Fruit fly (Drosophila melanogaster) whole organism, embryonic: Measurements from ENCODE around the gene His3.3A.

Experiments used
- Awh ChIP-seq: fragments of 200-800 bp; sonication (Bioruptor generic); IDR thresholded peaks from 2 replicates; pipeline ENCODE4, ENCODE4 v1.3.6; 2022; ENCODE audit warnings: missing biosample characterization, missing genetic modification characterization
- CG10959 ChIP-seq: fragments of 200-800 bp; sonication (Bioruptor generic); IDR thresholded peaks from 2 replicates; pipeline ENCODE4 v1.3.6; 2022; ENCODE audit warnings: missing biosample characterization, missing genetic modification characterization
- CG11504 ChIP-seq: fragments of 200-800 bp; sonication (Bioruptor generic); optimal IDR thresholded peaks from 3 replicates; lab custom pipeline; 2019; ENCODE audit warnings: missing biosample characterization, mild to moderate bottlenecking, missing genetic modification characterization, moderate library complexity
- CG12236 ChIP-seq: fragments of 200-800 bp; sonication (Bioruptor generic); optimal IDR thresholded peaks from 2 replicates; lab custom pipeline; 2016; ENCODE audit warnings: missing biosample characterization, missing genetic modification characterization
- CG14050 ChIP-seq: fragments of 200-800 bp; sonication (Bioruptor generic); IDR thresholded peaks from 3 replicates; pipeline ENCODE4 v1.3.6; 2022; ENCODE audit warnings: missing biosample characterization, missing genetic modification characterization
- CG14441 ChIP-seq: fragments of 200-800 bp; sonication (Bioruptor generic); IDR thresholded peaks from 2 replicates; pipeline ENCODE4 v1.3.6; 2022; ENCODE audit warnings: missing biosample characterization, missing genetic modification characterization
- CG14667 ChIP-seq: fragments of 200-800 bp; sonication (Bioruptor generic); IDR thresholded peaks from 2 replicates; pipeline ENCODE4 v1.3.6; 2022; ENCODE audit warnings: missing biosample characterization, missing genetic modification characterization
- CG14710 ChIP-seq: fragments of 200-800 bp; sonication (Bioruptor generic); optimal IDR thresholded peaks from 3 replicates; lab custom pipeline; 2019; ENCODE audit warnings: missing biosample characterization, mild to moderate bottlenecking, missing genetic modification characterization, moderate library complexity
- CG2129 ChIP-seq: fragments of 200-800 bp; sonication (Bioruptor generic); IDR thresholded peaks from 2 replicates; pipeline ENCODE4 v1.3.6; 2022; ENCODE audit warnings: missing biosample characterization, missing genetic modification characterization; ENCODE audit not compliant: partially characterized antibody
- CG30403 ChIP-seq: fragments of 200-800 bp; sonication (Bioruptor generic); optimal IDR thresholded peaks from 3 replicates; lab custom pipeline; 2016; ENCODE audit warnings: missing biosample characterization, missing genetic modification characterization
- CG4707 ChIP-seq: fragments of 200-800 bp; sonication (Bioruptor generic); optimal IDR thresholded peaks from 2 replicates; lab custom pipeline; 2018; ENCODE audit warnings: missing biosample characterization, mild to moderate bottlenecking, missing genetic modification characterization, moderate library complexity
- CG4854 ChIP-seq: fragments of 200-800 bp; sonication (Bioruptor generic); optimal IDR thresholded peaks from 2 replicates; lab custom pipeline; 2016; ENCODE audit warnings: missing biosample characterization, missing genetic modification characterization, inconsistent platforms
- CG6813 ChIP-seq: fragments of 200-800 bp; sonication (Bioruptor generic); optimal IDR thresholded peaks from 2 replicates; lab custom pipeline; 2017; ENCODE audit warnings: missing biosample characterization, missing genetic modification characterization, mild to moderate bottlenecking, moderate library complexity, missing genetic modification reagents
- CG7987 ChIP-seq: fragments of 200-800 bp; sonication (Bioruptor generic); optimal IDR thresholded peaks from 2 replicates; lab custom pipeline; 2018; ENCODE audit warnings: missing biosample characterization, mild to moderate bottlenecking, missing genetic modification characterization, moderate library complexity
- CG8478 ChIP-seq: fragments of >200 bp; optimal IDR thresholded peaks from 2 replicates; lab custom pipeline; 2018
- CG9609 ChIP-seq: fragments of 200-800 bp; sonication (Bioruptor generic); optimal IDR thresholded peaks from 3 replicates; lab custom pipeline; 2016; ENCODE audit warnings: missing biosample characterization, missing genetic modification characterization
- Dp ChIP-seq: fragments of 200-800 bp; sonication (Bioruptor generic); optimal IDR thresholded peaks from 2 replicates; lab custom pipeline; 2018; ENCODE audit warnings: missing biosample characterization, mild to moderate bottlenecking, missing genetic modification characterization, moderate library complexity
- E2f2 ChIP-seq: fragments of 200-800 bp; sonication (Bioruptor generic); IDR thresholded peaks from 2 replicates; pipeline ENCODE4 v1.3.6; 2022; ENCODE audit warnings: missing biosample characterization, missing genetic modification characterization
- HHEX ChIP-seq: fragments of 200-800 bp; sonication (Bioruptor generic); optimal IDR thresholded peaks from 3 replicates; lab custom pipeline; 2017; ENCODE audit warnings: missing biosample characterization, mild to moderate bottlenecking, missing genetic modification characterization, missing genetic modification reagents
- Hey ChIP-seq: fragments of 200-800 bp; sonication (Bioruptor generic); optimal IDR thresholded peaks from 3 replicates; lab custom pipeline; 2018; ENCODE audit warnings: missing biosample characterization, mild to moderate bottlenecking, missing genetic modification characterization
- Hr78 ChIP-seq, 2 experiments: fragments of 200-800 bp in 1 of 2; fragments of >200 bp in 1 of 2; sonication (Bioruptor generic) in 1 of 2; optimal IDR thresholded peaks; 2 replicates each; lab custom pipeline; 2017 to 2019; ENCODE audit warnings: missing biosample characterization in 2 of 2, missing genetic modification characterization in 2 of 2, mild to moderate bottlenecking in 1 of 2, moderate library complexity in 1 of 2
- MESR4 ChIP-seq: fragments of 200-800 bp; sonication (Bioruptor generic); optimal IDR thresholded peaks from 2 replicates; lab custom pipeline; 2018; ENCODE audit warnings: missing biosample characterization, mild to moderate bottlenecking, missing genetic modification characterization, moderate library complexity
- Mrtf ChIP-seq: fragments of 200-800 bp; sonication (Bioruptor generic); IDR thresholded peaks from 3 replicates; pipeline ENCODE4 v1.3.6; 2022; ENCODE audit warnings: missing biosample characterization, missing genetic modification characterization
- Opbp ChIP-seq: fragments of 200-800 bp; sonication (Bioruptor generic); IDR thresholded peaks from 3 replicates; pipeline ENCODE4 v1.3.6; 2022; ENCODE audit warnings: missing biosample characterization, missing genetic modification characterization; ENCODE audit not compliant: partially characterized antibody
- Trl ChIP-seq, 3 experiments: fragments of >200 bp in 2 of 3; fragments of 200-800 bp in 1 of 3; sonication (Bioruptor generic) in 1 of 3; optimal IDR thresholded peaks; 2 replicates in 1 of 3; 3 replicates in 2 of 3; lab custom pipeline; 2016 to 2017; ENCODE audit warnings: missing biosample characterization in 1 of 3, missing genetic modification characterization in 1 of 3
- YL-1 ChIP-seq: fragments of 200-800 bp; sonication (Bioruptor generic); optimal IDR thresholded peaks from 3 replicates; lab custom pipeline; 2017; ENCODE audit warnings: missing biosample characterization, mild to moderate bottlenecking, missing genetic modification characterization
- cad ChIP-seq: fragments of >200 bp; optimal IDR thresholded peaks from 2 replicates; lab custom pipeline; 2017; ENCODE audit warnings: missing biosample characterization, missing genetic modification characterization
- cas ChIP-seq: fragments of 200-800 bp; sonication (Bioruptor generic); IDR thresholded peaks from 2 replicates; pipeline ENCODE4 v1.3.6; 2022; ENCODE audit warnings: missing biosample characterization, missing genetic modification characterization
- chinmo ChIP-seq: fragments of 200-800 bp; sonication (Bioruptor generic); IDR thresholded peaks from 4 replicates; pipeline ENCODE4 v1.3.6; 2022; ENCODE audit warnings: missing biosample characterization, missing genetic modification characterization; ENCODE audit not compliant: partially characterized antibody
- croc ChIP-seq: fragments of 200-800 bp; sonication (Bioruptor generic); conservative IDR thresholded peaks from 3 replicates; pipeline ENCODE4 v1.3.6; 2022; ENCODE audit warnings: missing biosample characterization, missing genetic modification characterization
- dysf ChIP-seq: fragments of 200-800 bp; sonication (Bioruptor generic); IDR thresholded peaks from 3 replicates; pipeline ENCODE4 v1.3.6; 2022; ENCODE audit warnings: missing biosample characterization, missing genetic modification characterization
- eyg ChIP-seq: fragments of 200-800 bp; sonication (Bioruptor generic); optimal IDR thresholded peaks from 3 replicates; lab custom pipeline; 2016; ENCODE audit warnings: missing biosample characterization, missing genetic modification characterization
- fu2 ChIP-seq: fragments of 200-800 bp; sonication (Bioruptor generic); optimal IDR thresholded peaks from 2 replicates; lab custom pipeline; 2016; ENCODE audit warnings: missing biosample characterization, missing genetic modification characterization
- gem ChIP-seq: fragments of 200-800 bp; sonication (Bioruptor generic); optimal IDR thresholded peaks from 2 replicates; lab custom pipeline; 2019; ENCODE audit warnings: missing biosample characterization, mild to moderate bottlenecking, missing genetic modification characterization, moderate library complexity
- gfzf ChIP-seq: fragments of 200-800 bp; sonication (Bioruptor generic); optimal IDR thresholded peaks from 2 replicates; lab custom pipeline; 2016; ENCODE audit warnings: missing biosample characterization, mild to moderate bottlenecking, missing genetic modification characterization, moderate library complexity
- hbn ChIP-seq: fragments of 200-800 bp; sonication (Bioruptor generic); IDR thresholded peaks from 2 replicates; pipeline ENCODE4 v1.3.6; 2022; ENCODE audit warnings: missing biosample characterization, missing genetic modification characterization; ENCODE audit not compliant: partially characterized antibody
- jing ChIP-seq: fragments of 200-800 bp; sonication (Bioruptor generic); optimal IDR thresholded peaks from 2 replicates; lab custom pipeline; 2018; ENCODE audit warnings: missing biosample characterization, mild to moderate bottlenecking, missing genetic modification characterization
- klu ChIP-seq: fragments of 200-800 bp; sonication (Bioruptor generic); IDR thresholded peaks from 2 replicates; pipeline ENCODE4 v1.3.6; 2022; ENCODE audit warnings: missing biosample characterization, missing genetic modification characterization
- mam ChIP-seq: fragments of 200-800 bp; sonication (Bioruptor generic); optimal IDR thresholded peaks from 3 replicates; lab custom pipeline; 2016; ENCODE audit warnings: missing biosample characterization, missing genetic modification characterization
- mirr ChIP-seq: fragments of 200-800 bp; sonication (Bioruptor generic); optimal IDR thresholded peaks from 3 replicates; lab custom pipeline; 2018; ENCODE audit warnings: missing biosample characterization, mild to moderate bottlenecking, missing genetic modification characterization
- nerfin-1 ChIP-seq: fragments of 200-800 bp; sonication (Bioruptor generic); optimal IDR thresholded peaks from 3 replicates; lab custom pipeline; 2019; ENCODE audit warnings: missing biosample characterization, mild to moderate bottlenecking, missing genetic modification characterization, moderate library complexity
- nerfin-2 ChIP-seq: fragments of 200-800 bp; sonication (Bioruptor generic); IDR thresholded peaks from 2 replicates; pipeline ENCODE4 v1.3.6; 2022; ENCODE audit warnings: missing biosample characterization, missing genetic modification characterization; ENCODE audit not compliant: partially characterized antibody
- oc ChIP-seq: fragments of 200-800 bp; sonication (Bioruptor generic); optimal IDR thresholded peaks from 2 replicates; lab custom pipeline; 2018; ENCODE audit warnings: missing biosample characterization, mild to moderate bottlenecking, missing genetic modification characterization, moderate library complexity
- pb ChIP-seq: fragments of 200-800 bp; sonication (Bioruptor generic); optimal IDR thresholded peaks from 3 replicates; lab custom pipeline; 2016; ENCODE audit warnings: missing biosample characterization, missing genetic modification characterization
- pho ChIP-seq: fragments of 200-800 bp; sonication (Bioruptor generic); optimal IDR thresholded peaks from 2 replicates; lab custom pipeline; 2016; ENCODE audit warnings: missing biosample characterization, missing genetic modification characterization
- tgo ChIP-seq: fragments of 200-800 bp; sonication (Bioruptor generic); IDR thresholded peaks from 3 replicates; pipeline ENCODE4 v1.3.6; 2022; ENCODE audit warnings: missing biosample characterization, missing genetic modification characterization
- vvl ChIP-seq: fragments of 200-800 bp; sonication (Bioruptor generic); IDR thresholded peaks from 2 replicates; pipeline ENCODE4 v1.3.6; 2022; ENCODE audit warnings: missing biosample characterization, missing genetic modification characterization
- z ChIP-seq: fragments of 200-800 bp; sonication (Bioruptor generic); IDR thresholded peaks from 3 replicates; pipeline ENCODE4 v1.3.6; 2022; ENCODE audit warnings: missing biosample characterization, missing genetic modification characterization
- zen2 ChIP-seq: fragments of 200-800 bp; sonication (Bioruptor generic); IDR thresholded peaks from 3 replicates; pipeline ENCODE4 v1.3.6; 2022; ENCODE audit warnings: missing biosample characterization, missing genetic modification characterization; ENCODE audit not compliant: partially characterized antibody

Gene His3.3A

DNA sequence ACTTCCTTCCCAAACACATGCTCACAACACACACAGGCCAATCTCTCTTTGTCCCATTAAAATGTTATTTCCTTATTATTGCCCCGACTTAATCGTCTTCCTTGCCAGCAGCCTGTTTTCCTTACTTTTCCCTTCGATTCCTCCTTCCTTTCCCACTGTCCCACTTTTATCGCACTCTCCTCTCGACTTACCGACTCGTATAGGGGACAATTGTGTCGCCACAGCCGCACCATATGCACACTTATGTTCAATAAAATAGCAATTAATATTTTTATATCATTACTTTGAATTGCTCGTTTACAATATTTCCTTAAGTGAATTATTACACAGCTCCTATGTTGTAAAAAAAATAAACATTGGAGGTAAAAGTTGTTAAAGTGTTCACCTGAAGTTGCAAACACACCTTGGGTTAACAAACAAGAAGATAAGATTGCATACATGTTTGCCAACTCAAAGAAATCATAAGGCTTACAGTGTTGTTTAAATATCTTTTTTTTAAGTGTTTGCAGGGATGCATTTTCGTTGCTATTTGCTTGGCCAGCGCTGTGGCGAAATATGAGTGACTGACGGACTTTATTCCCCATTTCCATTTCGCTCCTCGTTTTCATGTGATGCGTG, 32.2 kb downstream of the His3.3A start (continued):
- peak; percentile 84 for TF ChIP-seq CG30403 (GFP tag; lab: Kevin White, UChicago)
- peak; percentile 57 for TF ChIP-seq CG9609 (GFP tag; lab: Kevin White, UChicago)
- TF ChIP-seq CG11504, result peak; percentile 90
- peak; percentile 50 for TF ChIP-seq E2f2 (GFP tag; lab: Robert Waterston, UW)
- peak; percentile 50 for TF ChIP-seq oc (tag; lab: Kevin White, UChicago)
- TF ChIP-seq CG12236, result peak; percentile 63
- TF ChIP-seq croc, result peak; percentile 20; the same call in 1 of the 3 replicates
- peak; percentile 48 for TF ChIP-seq mirr (GFP tag; lab: Kevin White, UChicago)
- no peak for TF ChIP-seq Trl (optimal IDR thresholded peaks at IDR 0.05; lab: Kevin White, UChicago)
- peak; percentile 58 for TF ChIP-seq Trl (GFP tag; optimal IDR thresholded peaks at IDR 0.05; lab: Kevin White, UChicago)
- no peak for TF ChIP-seq CG8478 (lab: Kevin White, UChicago)
- TF ChIP-seq fu2, result peak; percentile 26
- no peak for TF ChIP-seq CG2129
- no peak for TF ChIP-seq Opbp (GFP tag; lab: Robert Waterston, UW)
- peak; percentile 54 for TF ChIP-seq CG7987
- peak; percentile 61 for TF ChIP-seq CG4707
- peak; percentile 62; the same call in 1 of the 2 replicates for TF ChIP-seq vvl (GFP tag; lab: Robert Waterston, UW)
- TF ChIP-seq CG4854 (GFP tag; lab: Kevin White, UChicago), result peak; percentile 68
- TF ChIP-seq CG10959 (GFP tag; lab: Robert Waterston, UW), result peak; percentile 25; the same call in 1 of the 2 replicates
- peak; percentile 26; the same call in 1 of the 3 replicates for TF ChIP-seq CG14050 (GFP tag; lab: Robert Waterston, UW)
- TF ChIP-seq klu, result no peak
- peak; percentile 72 for TF ChIP-seq CG14710 (tag; lab: Kevin White, UChicago)
- TF ChIP-seq Mrtf (GFP tag; lab: Robert Waterston, UW), result no peak; the same call in 2 of the 3 replicates
- no peak for TF ChIP-seq nerfin-2 (GFP tag; lab: Robert Waterston, UW)
- TF ChIP-seq zen2 (GFP tag; lab: Robert Waterston, UW), result no peak
- peak; percentile 59 for TF ChIP-seq mam (GFP tag; lab: Kevin White, UChicago)
- TF ChIP-seq gem, result peak; percentile 87
- TF ChIP-seq YL-1 (GFP tag; lab: Kevin White, UChicago), result peak; percentile 17
- TF ChIP-seq cas (GFP tag; lab: Robert Waterston, UW), result no peak
- TF ChIP-seq CG6813 (GFP tag; lab: Kevin White, UChicago), result peak; percentile 61
- no peak for TF ChIP-seq cad (GFP tag; lab: Kevin White, UChicago)
- peak; percentile 76 for TF ChIP-seq nerfin-1
- peak in 1 of 2 experiments; percentile 63 for TF ChIP-seq Hr78 (GFP tag; optimal IDR thresholded peaks at IDR 0.05; lab: Kevin White, UChicago)
- TF ChIP-seq Awh, result peak; percentile 65; the same call in 1 of the 2 replicates
- no peak for TF ChIP-seq chinmo (GFP tag; lab: Robert Waterston, UW)
- TF ChIP-seq Hey (tag; lab: Kevin White, UChicago), result no peak
- peak; percentile 65 for TF ChIP-seq dysf (GFP tag; lab: Robert Waterston, UW)
- TF ChIP-seq eyg (GFP tag; lab: Kevin White, UChicago), result peak; percentile 60
- TF ChIP-seq hbn (GFP tag; lab: Robert Waterston, UW), result no peak
- TF ChIP-seq jing (GFP tag; lab: Kevin White, UChicago), result peak; percentile 67
- TF ChIP-seq Dp (GFP tag; lab: Kevin White, UChicago), result no peak
- no peak for TF ChIP-seq gfzf (GFP tag; lab: Kevin White, UChicago)
- TF ChIP-seq tgo (GFP tag; lab: Robert Waterston, UW), result peak; percentile 39; the same call in 1 of the 3 replicates
- TF ChIP-seq CG14667, result peak; percentile 40; the same call in 1 of the 2 replicates
- TF ChIP-seq pb (GFP tag; lab: Kevin White, UChicago), result peak; percentile 68
- TF ChIP-seq pho (GFP tag; lab: Kevin White, UChicago), result peak; percentile 24
- peak; percentile 30; the same call in 1 of the 3 replicates for TF ChIP-seq z (GFP tag; lab: Robert Waterston, UW)
- peak; percentile 76 for TF ChIP-seq HHEX (GFP tag; lab: Kevin White, UChicago)
- peak; percentile 68 for TF ChIP-seq CG14441 (GFP tag; lab: Robert Waterston, UW)
- TF ChIP-seq MESR4, result no peak
